Fruit fly (Drosophila melanogaster) whole organism, wandering third instar larva: ENCODE measurements around the gene CG6766.

Source experiments
- Abd-B ChIP-seq: fragments of >200 bp; optimal IDR thresholded peaks from 2 replicates; lab custom pipeline; 2017; ENCODE audit warnings: missing biosample characterization, missing genetic modification characterization
- CG32264 ChIP-seq: fragments of 200-800 bp; sonication (Bioruptor generic); optimal IDR thresholded peaks from 2 replicates; lab custom pipeline; 2016; ENCODE audit warnings: missing biosample characterization, missing genetic modification characterization
- CG9705 ChIP-seq: fragments of 200-800 bp; sonication (Bioruptor generic); optimal IDR thresholded peaks from 2 replicates; lab custom pipeline; 2018; ENCODE audit warnings: missing biosample characterization, mild to moderate bottlenecking, missing genetic modification characterization
- CrebA ChIP-seq: fragments of 200-800 bp; sonication (Bioruptor generic); optimal IDR thresholded peaks from 2 replicates; lab custom pipeline; 2016; ENCODE audit warnings: missing biosample characterization, mild to moderate bottlenecking, missing genetic modification characterization, borderline replicate concordance
- Dfd ChIP-seq: fragments of >200 bp; optimal IDR thresholded peaks from 2 replicates; lab custom pipeline; 2017; ENCODE audit warnings: missing biosample characterization, missing genetic modification characterization
- Dif ChIP-seq: fragments of 200-275, 200-300 bp; sonication (Bioruptor generic); optimal IDR thresholded peaks from 2 replicates; lab custom pipeline; 2018; ENCODE audit warnings: missing biosample characterization, missing genetic modification characterization; ENCODE audit not compliant: partially characterized antibody
- GATAd ChIP-seq: sonication (Bioruptor generic); optimal IDR thresholded peaks from 2 replicates; lab custom pipeline; 2016; ENCODE audit warnings: missing biosample characterization, missing genetic modification characterization
- HLH106 ChIP-seq: fragments of 200-800 bp; optimal IDR thresholded peaks from 3 replicates; lab custom pipeline; 2019; ENCODE audit warnings: missing biosample characterization, mild to moderate bottlenecking, missing genetic modification characterization, moderate library complexity
- Hnf4 ChIP-seq: fragments of 200-800 bp; sonication (Bioruptor generic); optimal IDR thresholded peaks from 2 replicates; lab custom pipeline; 2016; ENCODE audit warnings: missing biosample characterization, mild to moderate bottlenecking, missing genetic modification characterization
- Hr78 ChIP-seq: fragments of >200 bp; optimal IDR thresholded peaks from 2 replicates; lab custom pipeline; 2017; ENCODE audit warnings: missing biosample characterization, missing genetic modification characterization
- Hr83 ChIP-seq: fragments of 200-300 bp; sonication (Bioruptor generic); optimal IDR thresholded peaks from 2 replicates; lab custom pipeline; 2016; ENCODE audit warnings: missing biosample characterization, mild to moderate bottlenecking, missing genetic modification characterization, moderate library complexity; ENCODE audit not compliant: poor library complexity, severe bottlenecking
- Jra ChIP-seq: sonication (Bioruptor generic); optimal IDR thresholded peaks from 2 replicates; lab custom pipeline; 2016; ENCODE audit warnings: missing biosample characterization, missing genetic modification characterization
- Mio ChIP-seq: sonication (Bioruptor generic); optimal IDR thresholded peaks from 2 replicates; lab custom pipeline; 2016; ENCODE audit warnings: missing biosample characterization, missing genetic modification characterization
- Myc ChIP-seq: fragments of >200 bp; optimal IDR thresholded peaks from 2 replicates; lab custom pipeline; 2017
- N ChIP-seq: fragments of >200 bp; optimal IDR thresholded peaks from 2 replicates; lab custom pipeline; 2018; ENCODE audit warnings: missing biosample characterization, missing external identifiers, missing genetic modification characterization
- OdsH ChIP-seq: fragments of 200-800 bp; sonication (Bioruptor generic); optimal IDR thresholded peaks from 2 replicates; lab custom pipeline; 2016; ENCODE audit warnings: missing biosample characterization, mild to moderate bottlenecking, missing genetic modification characterization
- Rel ChIP-seq, 2 experiments: fragments of 200-800 bp; sonication (Bioruptor generic) in 1 of 2; optimal IDR thresholded peaks; 2 replicates in 1 of 2; 3 replicates in 1 of 2; lab custom pipeline; 2016 to 2019; ENCODE audit warnings: mild to moderate bottlenecking in 2 of 2, missing biosample characterization in 2 of 2, missing genetic modification characterization in 2 of 2, moderate library complexity in 1 of 2
- Sp1 ChIP-seq: fragments of 200-800 bp; sonication (Bioruptor generic); optimal IDR thresholded peaks from 3 replicates; lab custom pipeline; 2019; ENCODE audit warnings: missing biosample characterization, mild to moderate bottlenecking, missing genetic modification characterization, moderate library complexity
- Vsx2 ChIP-seq: fragments of 200-300, 225-300 bp; sonication (Bioruptor generic); optimal IDR thresholded peaks from 2 replicates; lab custom pipeline; 2018; ENCODE audit warnings: missing biosample characterization, missing genetic modification characterization; ENCODE audit not compliant: partially characterized antibody
- br ChIP-seq: fragments of 200-800 bp; sonication (Bioruptor generic); optimal IDR thresholded peaks from 2 replicates; lab custom pipeline; 2016; ENCODE audit warnings: missing biosample characterization, missing genetic modification characterization
- brk ChIP-seq: fragments of 200-800 bp; sonication (Bioruptor generic); optimal IDR thresholded peaks from 2 replicates; lab custom pipeline; 2016; ENCODE audit warnings: missing biosample characterization, mild to moderate bottlenecking, missing genetic modification characterization
- dl ChIP-seq, 2 experiments: fragments of 175-275, 200-275 bp in 1 of 2; fragments of 200-275 bp in 1 of 2; sonication (Bioruptor generic); optimal IDR thresholded peaks; lab custom pipeline; 2018; ENCODE audit warnings: mild to moderate bottlenecking in 2 of 2, missing biosample characterization in 2 of 2, missing genetic modification characterization in 2 of 2, moderate library complexity in 2 of 2; ENCODE audit not compliant: partially characterized antibody in 2 of 2, insufficient read depth in 1 of 2
- dmrt93B ChIP-seq: fragments of 200-800 bp; sonication (Bioruptor generic); optimal IDR thresholded peaks from 2 replicates; lab custom pipeline; 2018; ENCODE audit warnings: missing biosample characterization, mild to moderate bottlenecking, missing genetic modification characterization
- dsf ChIP-seq: sonication (Bioruptor generic); optimal IDR thresholded peaks from 2 replicates; lab custom pipeline; 2016; ENCODE audit warnings: missing biosample characterization, missing genetic modification characterization, borderline replicate concordance
- ey ChIP-seq: fragments of 200-800 bp; sonication (Bioruptor generic); optimal IDR thresholded peaks from 2 replicates; lab custom pipeline; 2016; ENCODE audit warnings: missing biosample characterization, missing genetic modification characterization
- foxo ChIP-seq, 2 experiments: fragments of 200-800 bp; sonication (Bioruptor generic); optimal IDR thresholded peaks; 2 replicates in 1 of 2; 3 replicates in 1 of 2; lab custom pipeline; 2016 to 2017; ENCODE audit warnings: missing biosample characterization in 2 of 2, missing genetic modification characterization in 2 of 2
- fru ChIP-seq: fragments of 200-800 bp; sonication (Bioruptor generic); optimal IDR thresholded peaks from 3 replicates; lab custom pipeline; 2016; ENCODE audit warnings: missing biosample characterization, mild to moderate bottlenecking, missing genetic modification characterization
- h ChIP-seq: fragments of 200-800 bp; sonication (Bioruptor generic); optimal IDR thresholded peaks from 3 replicates; lab custom pipeline; 2016; ENCODE audit warnings: missing biosample characterization, mild to moderate bottlenecking, missing genetic modification characterization
- jim ChIP-seq: fragments of 175-275, 200-325 bp; sonication (Bioruptor generic); optimal IDR thresholded peaks from 2 replicates; lab custom pipeline; 2016; ENCODE audit warnings: missing biosample characterization, mild to moderate bottlenecking, missing genetic modification characterization
- lola ChIP-seq: fragments of >200 bp; optimal IDR thresholded peaks from 2 replicates; lab custom pipeline; 2017; ENCODE audit warnings: missing biosample characterization, missing genetic modification characterization
- pan ChIP-seq: fragments of >200 bp; optimal IDR thresholded peaks from 2 replicates; lab custom pipeline; 2017
- psq ChIP-seq: fragments of 200-800 bp; sonication (Bioruptor generic); optimal IDR thresholded peaks from 3 replicates; lab custom pipeline; 2017; ENCODE audit warnings: missing biosample characterization, mild to moderate bottlenecking, missing genetic modification characterization, moderate library complexity
- rgr ChIP-seq: fragments of 200-800 bp; sonication (Bioruptor generic); optimal IDR thresholded peaks from 3 replicates; lab custom pipeline; 2016; ENCODE audit warnings: missing biosample characterization, mild to moderate bottlenecking, missing genetic modification characterization
- sage ChIP-seq: fragments of 200-800 bp; sonication (Bioruptor generic); optimal IDR thresholded peaks from 2 replicates; lab custom pipeline; 2016; ENCODE audit warnings: missing biosample characterization, mild to moderate bottlenecking, missing genetic modification characterization
- sv ChIP-seq: fragments of 200-800 bp; sonication (Bioruptor generic); optimal IDR thresholded peaks from 3 replicates; lab custom pipeline; 2016; ENCODE audit warnings: missing biosample characterization, missing genetic modification characterization
- tai ChIP-seq: sonication (Bioruptor generic); optimal IDR thresholded peaks from 2 replicates; lab custom pipeline; 2016; ENCODE audit warnings: missing biosample characterization, missing genetic modification characterization
- usp ChIP-seq: fragments of >200 bp; optimal IDR thresholded peaks from 2 replicates; lab custom pipeline; 2017; ENCODE audit warnings: missing biosample characterization, missing genetic modification characterization
- woc ChIP-seq: sonication (Bioruptor generic); optimal IDR thresholded peaks from 2 replicates; lab custom pipeline; 2016; ENCODE audit warnings: missing biosample characterization, mild to moderate bottlenecking, missing genetic modification characterization

The CG6766 gene

DNA sequence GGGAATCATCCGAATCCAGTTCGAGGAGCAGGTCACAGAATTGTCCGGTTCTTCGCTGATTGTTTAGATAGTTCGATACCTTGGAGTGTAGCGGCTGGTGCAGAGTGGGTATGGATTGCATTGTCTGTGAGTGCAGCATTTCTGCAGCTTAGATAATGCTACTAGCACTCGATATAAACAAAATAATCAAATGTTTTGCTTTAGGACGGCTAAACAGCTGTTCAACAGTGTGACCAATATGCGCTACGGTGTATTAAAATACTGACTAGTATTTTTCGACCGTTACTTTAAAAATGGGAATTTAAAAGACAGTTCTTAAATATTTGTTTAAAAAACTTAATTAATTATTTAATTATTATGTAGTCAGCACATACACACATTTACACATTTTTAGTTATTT, 8.2 kb upstream of the CG6766 start, which contains the start of gene Plzf:
Gene Plzf (minus strand): TSS at position 196 of the 400 bp plus-strand sequence.
- TF ChIP-seq Dif (GFP tag; lab: Kevin White, UChicago) (no peak), HLH106 (tag; lab: Kevin White, UChicago) (no peak), tai (GFP tag; lab: Kevin White, UChicago) (no peak), Vsx2 (GFP tag; lab: Kevin White, UChicago) (no peak), OdsH (GFP tag; lab: Kevin White, UChicago) (no peak), N (GFP tag; lab: Kevin White, UChicago) (no peak), Hr83 (no peak), psq (GFP tag; lab: Kevin White, UChicago) (no peak), dsf (GFP tag; lab: Kevin White, UChicago) (no peak), Myc (no peak), foxo (GFP tag; optimal IDR thresholded peaks at IDR 0.05; lab: Kevin White, UChicago) (no peak), CG9705 (GFP tag; lab: Kevin White, UChicago) (no peak), usp (GFP tag; lab: Kevin White, UChicago) (no peak), dmrt93B (GFP tag; lab: Kevin White, UChicago) (no peak)

DNA sequence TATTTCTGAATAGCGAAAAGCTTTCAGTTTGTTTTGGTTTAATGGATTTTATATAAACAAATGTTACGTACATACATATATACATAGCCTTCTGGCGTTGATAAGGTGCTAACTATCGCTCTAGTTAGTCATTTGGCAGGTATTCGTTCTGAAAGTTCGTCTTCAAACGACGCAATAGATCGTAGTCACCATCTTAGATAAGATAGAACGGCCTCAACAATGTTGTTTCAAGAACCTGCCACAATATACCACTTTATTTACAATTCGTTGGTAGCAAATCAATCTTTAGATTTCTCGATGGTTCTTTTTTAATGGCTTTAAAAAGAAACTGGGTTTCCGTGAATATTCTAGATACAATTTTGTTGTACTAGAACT, 6.4 kb upstream of the CG6766 start:
- TF ChIP-seq tai (GFP tag; lab: Kevin White, UChicago): no peak
- no peak for TF ChIP-seq woc (GFP tag; lab: Kevin White, UChicago)
- no peak for TF ChIP-seq sage (GFP tag; lab: Kevin White, UChicago)
- TF ChIP-seq Hr78 (GFP tag; lab: Kevin White, UChicago): no peak
- TF ChIP-seq usp (GFP tag; lab: Kevin White, UChicago): no peak
- TF ChIP-seq Hnf4 (GFP tag; lab: Kevin White, UChicago): no peak
- no peak for TF ChIP-seq CrebA
- no peak for TF ChIP-seq Dfd

DNA sequence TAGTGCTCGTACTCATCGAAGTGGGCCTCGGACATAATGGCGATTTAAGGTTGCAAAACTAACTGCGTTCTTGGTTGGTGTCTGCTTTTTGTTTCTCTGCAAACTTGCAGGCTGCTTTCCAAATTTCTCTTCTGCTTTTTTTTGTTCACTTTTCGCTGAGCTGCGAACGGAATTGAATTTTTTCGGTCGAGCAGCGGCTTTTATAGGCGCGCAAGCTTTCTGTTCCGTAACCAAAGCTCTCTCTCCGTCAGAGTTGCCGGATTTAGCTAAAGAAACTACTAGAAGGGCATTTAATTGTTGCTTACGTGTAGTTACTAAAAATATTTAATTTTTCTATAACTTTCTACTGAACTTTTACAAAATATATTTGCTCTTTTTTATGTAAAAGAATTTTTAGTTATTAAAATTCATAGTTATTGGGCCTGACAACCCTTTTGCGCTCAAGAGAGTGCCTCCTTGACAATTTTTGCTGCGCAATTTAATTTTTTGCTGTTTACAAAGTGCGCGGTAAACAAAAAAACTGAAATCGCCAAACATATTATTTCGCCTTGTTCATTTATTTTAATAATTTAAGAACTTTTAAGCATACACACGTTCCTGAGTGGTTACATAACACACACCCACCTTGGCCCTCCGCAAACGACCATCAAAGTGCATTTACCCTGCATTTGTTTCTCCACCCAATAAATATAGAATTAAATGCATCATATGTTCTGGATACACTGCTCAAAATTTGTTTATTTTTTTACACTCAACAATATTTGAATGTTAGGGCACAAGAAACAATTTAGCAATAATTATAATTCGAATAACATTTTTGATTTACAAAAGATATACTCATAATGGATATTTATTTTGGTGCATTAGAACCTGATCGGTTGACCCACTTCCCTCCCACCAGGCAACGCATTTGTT, 5.7 kb upstream of the CG6766 start, which contains the start of gene CG6770:
Gene CG6770 (minus strand): TSS at position 178 of the 915 bp plus-strand sequence.
- peak; percentile 45 for TF ChIP-seq sv (GFP tag; lab: Kevin White, UChicago)
- TF ChIP-seq Hr83: peak; percentile 42
- TF ChIP-seq tai (GFP tag; lab: Kevin White, UChicago): peak; percentile 76
- peak; percentile 90 for TF ChIP-seq rgr (GFP tag; lab: Kevin White, UChicago)
- TF ChIP-seq dl (GFP tag; optimal IDR thresholded peaks at IDR 0.05; lab: Kevin White, UChicago; ENCODE audit: insufficient read depth in 1 of 2, partially characterized antibody in 2 of 2): no peak
- TF ChIP-seq usp (GFP tag; lab: Kevin White, UChicago): no peak
- peak; percentile 95 for TF ChIP-seq Sp1
- peak; percentile 87 for TF ChIP-seq br (GFP tag; lab: Kevin White, UChicago)
- TF ChIP-seq psq (GFP tag; lab: Kevin White, UChicago): peak; percentile 61
- TF ChIP-seq lola (GFP tag; lab: Kevin White, UChicago): no peak
- no peak for TF ChIP-seq GATAd
- no peak for TF ChIP-seq Myc
- peak; percentile 66 for TF ChIP-seq Jra
- no peak for TF ChIP-seq Abd-B
- peak; percentile 71 for TF ChIP-seq Hnf4 (GFP tag; lab: Kevin White, UChicago)
- TF ChIP-seq OdsH (GFP tag; lab: Kevin White, UChicago): peak; percentile 85
- peak; percentile 93 for TF ChIP-seq HLH106 (tag; lab: Kevin White, UChicago)
- TF ChIP-seq CG32264 (GFP tag; lab: Kevin White, UChicago): no peak
- TF ChIP-seq dmrt93B (GFP tag; lab: Kevin White, UChicago): peak; percentile 71
- TF ChIP-seq Vsx2 (GFP tag; lab: Kevin White, UChicago): peak; percentile 24
- TF ChIP-seq fru (GFP tag; lab: Kevin White, UChicago): peak; percentile 81
- TF ChIP-seq foxo (GFP tag; optimal IDR thresholded peaks at IDR 0.05; lab: Kevin White, UChicago): peak; percentile 73 to 89
- no peak for TF ChIP-seq N (GFP tag; lab: Kevin White, UChicago)
- no peak for TF ChIP-seq Dif (GFP tag; lab: Kevin White, UChicago)
- TF ChIP-seq dsf (GFP tag; lab: Kevin White, UChicago): peak; percentile 54
- TF ChIP-seq Dfd: no peak
- TF ChIP-seq h (GFP tag; lab: Kevin White, UChicago): peak; percentile 91
- TF ChIP-seq sage (GFP tag; lab: Kevin White, UChicago): peak; percentile 89
- TF ChIP-seq ey: peak; percentile 82
- peak; percentile 79 for TF ChIP-seq brk (GFP tag; lab: Kevin White, UChicago)
- TF ChIP-seq Rel (GFP tag; optimal IDR thresholded peaks at IDR 0.05; lab: Kevin White, UChicago): peak; percentile 70
- TF ChIP-seq Rel (tag; optimal IDR thresholded peaks at IDR 0.05; lab: Kevin White, UChicago): peak; percentile 84
- no peak for TF ChIP-seq Hr78 (GFP tag; lab: Kevin White, UChicago)
- no peak for TF ChIP-seq pan
- TF ChIP-seq CrebA: peak; percentile 90
- peak; percentile 77 for TF ChIP-seq woc (GFP tag; lab: Kevin White, UChicago)
- TF ChIP-seq CG9705 (GFP tag; lab: Kevin White, UChicago): peak; percentile 81
- peak; percentile 31 for TF ChIP-seq Mio (GFP tag; lab: Kevin White, UChicago)
- peak; percentile 76 for TF ChIP-seq jim (GFP tag; lab: Kevin White, UChicago)
